Worm (Caenorhabditis elegans) whole organism, young adult: ENCODE data around the gene C46F11.4.

ENCODE experiments used
- B0035.1 ChIP-seq: sonication (generic microtip); optimal IDR thresholded peaks from 2 replicates; lab custom pipeline; 2016; ENCODE audit warnings: missing genetic modification characterization, mild to moderate bottlenecking, missing compliant biosample characterization, missing genotype, missing genetic modification reagents
- C17E4.6 ChIP-seq: fragments of 200-800 bp; sonication (Bioruptor generic); IDR thresholded peaks from 2 replicates; pipeline ENCODE4 v1.3.6; 2022; ENCODE audit warnings: missing genetic modification reagents, missing genetic modification characterization, missing compliant biosample characterization
- T26A5.8 ChIP-seq: sonication (generic microtip); optimal IDR thresholded peaks from 2 replicates; lab custom pipeline; 2016; ENCODE audit warnings: missing genetic modification characterization, missing compliant biosample characterization
- Y79H2A.3 ChIP-seq: fragments of 200-800 bp; sonication (Bioruptor generic); conservative IDR thresholded peaks from 2 replicates; pipeline ENCODE4 v1.3.6; 2022; ENCODE audit warnings: missing genetic modification reagents, missing genetic modification characterization, missing compliant biosample characterization
- ccch-3 ChIP-seq: fragments of 200-800 bp; sonication (Bioruptor generic); optimal IDR thresholded peaks from 2 replicates; lab custom pipeline; 2018; ENCODE audit warnings: mild to moderate bottlenecking, missing genetic modification characterization, missing compliant biosample characterization
- cebp-1 ChIP-seq, 2 experiments: fragments of 200-800 bp in 1 of 2; sonication (Bioruptor generic) in 1 of 2; sonication (generic microtip) in 1 of 2; IDR thresholded peaks in 1 of 2; optimal IDR thresholded peaks in 1 of 2; 2 replicates each; pipeline versions ENCODE4 v1.3.6 to Lab custom; 2017 to 2022; ENCODE audit warnings: missing compliant biosample characterization in 2 of 2, missing genetic modification characterization in 2 of 2, mild to moderate bottlenecking in 1 of 2, missing genetic modification reagents in 1 of 2, moderate library complexity in 1 of 2
- dox-1 ChIP-seq: fragments of 200-800 bp; sonication (Bioruptor generic); IDR thresholded peaks from 2 replicates; pipeline ENCODE4 v1.3.6; 2022; ENCODE audit warnings: missing genetic modification reagents, missing genetic modification characterization, missing compliant biosample characterization
- egl-44 ChIP-seq: fragments of 200-800 bp; sonication (Bioruptor generic); IDR thresholded peaks from 2 replicates; pipeline ENCODE4 v1.3.6; 2022; ENCODE audit warnings: missing genetic modification reagents, missing genetic modification characterization, missing compliant biosample characterization
- ets-4 ChIP-seq: fragments of 200-800 bp; sonication (Bioruptor generic); optimal IDR thresholded peaks from 2 replicates; lab custom pipeline; 2018; ENCODE audit warnings: mild to moderate bottlenecking, missing genetic modification characterization, missing compliant biosample characterization
- hmg-1.2 ChIP-seq: fragments of 200-800 bp; sonication (Bioruptor generic); IDR thresholded peaks from 2 replicates; pipeline ENCODE4 v1.3.6; 2022; ENCODE audit warnings: missing genetic modification reagents, missing genetic modification characterization, missing compliant biosample characterization
- lin-40 ChIP-seq: sonication (generic microtip); optimal IDR thresholded peaks from 2 replicates; lab custom pipeline; 2016; ENCODE audit warnings: missing genetic modification characterization, mild to moderate bottlenecking, missing compliant biosample characterization, missing genotype, missing genetic modification reagents
- lsl-1 ChIP-seq: fragments of 200-800 bp; sonication (Bioruptor generic); optimal IDR thresholded peaks from 2 replicates; lab custom pipeline; 2018; ENCODE audit warnings: mild to moderate bottlenecking, missing genetic modification characterization, moderate library complexity, missing compliant biosample characterization
- madf-10 ChIP-seq: sonication (generic microtip); optimal IDR thresholded peaks from 2 replicates; lab custom pipeline; 2016; ENCODE audit warnings: mild to moderate bottlenecking, missing genetic modification characterization, missing compliant biosample characterization
- nfyb-1 ChIP-seq: fragments of 200-800 bp; sonication (Bioruptor generic); IDR thresholded peaks from 2 replicates; pipeline ENCODE4 v1.3.6; 2022; ENCODE audit warnings: missing genetic modification reagents, missing genetic modification characterization, missing compliant biosample characterization
- nhr-80 ChIP-seq: sonication (generic microtip); optimal IDR thresholded peaks from 2 replicates; lab custom pipeline; 2016; ENCODE audit warnings: missing genetic modification characterization, missing compliant biosample characterization
- pbrm-1 ChIP-seq: fragments of 200-800 bp; sonication (Bioruptor generic); IDR thresholded peaks from 2 replicates; pipeline ENCODE4 v1.3.6; 2022; ENCODE audit warnings: missing genetic modification reagents, missing genetic modification characterization, missing compliant biosample characterization
- tbp1 ChIP-seq: fragments of 200-800 bp; sonication (Bioruptor generic); optimal IDR thresholded peaks from 2 replicates; lab custom pipeline; 2018; ENCODE audit warnings: mild to moderate bottlenecking, missing genetic modification characterization, missing compliant biosample characterization
- zfh-2 ChIP-seq: fragments of 200-800 bp; sonication (Bioruptor generic); conservative IDR thresholded peaks from 2 replicates; pipeline ENCODE4 v1.3.6; 2022; ENCODE audit warnings: missing genetic modification reagents, missing genetic modification characterization, missing compliant biosample characterization
- ztf-18 ChIP-seq: sonication (generic microtip); optimal IDR thresholded peaks from 2 replicates; lab custom pipeline; 2016; ENCODE audit warnings: missing genotype, mild to moderate bottlenecking, missing genetic modification characterization, missing compliant biosample characterization
- ztf-26 ChIP-seq: sonication (generic microtip); optimal IDR thresholded peaks from 2 replicates; lab custom pipeline; 2017; ENCODE audit warnings: missing genetic modification characterization, missing compliant biosample characterization

Gene C46F11.4

ce11 chrIII:3619621-3620261 lies 44.4 kb downstream of the C46F11.4 start:
- TF ChIP-seq madf-10 (peak; percentile 91), Y79H2A.3 (GFP tag; lab: Robert Waterston, UW) (no peak), tbp1 (GFP tag; lab: Kevin White, UChicago) (peak; percentile 6), ets-4 (GFP tag; lab: Kevin White, UChicago) (no peak), lin-40 (peak; percentile 35), egl-44 (GFP tag; lab: Robert Waterston, UW) (no peak), zfh-2 (GFP tag; lab: Robert Waterston, UW) (peak; percentile 57; the same call in 1 of the 2 replicates), cebp-1 (GFP tag; IDR thresholded peaks at IDR 0.05; lab: Robert Waterston, UW) (no peak), cebp-1 (tag; optimal IDR thresholded peaks at IDR 0.05; lab: Kevin White, UChicago) (peak; percentile 34), dox-1 (GFP tag; lab: Robert Waterston, UW) (peak; percentile 50; the same call in 1 of the 2 replicates), hmg-1.2 (peak; percentile 89), lsl-1 (no peak), nhr-80 (tag; lab: Kevin White, UChicago) (peak; percentile 90), ztf-18 (peak; percentile 13)

- peak; percentile 47; the same call in 1 of the 2 replicates for TF ChIP-seq nfyb-1 (GFP tag; lab: Robert Waterston, UW)
- no peak for TF ChIP-seq nhr-80 (tag; lab: Kevin White, UChicago)
- TF ChIP-seq, all 124 proteins: peak for 1
Observed at ce11 chrIII:3612882-3613479, 51.1 kb downstream of the C46F11.4 start.

ce11 chrIII:3612387-3612786 lies 51.7 kb downstream of the C46F11.4 start:
- TF ChIP-seq B0035.1 (tag; lab: Kevin White, UChicago) (no peak), ccch-3 (GFP tag; lab: Kevin White, UChicago) (no peak), pbrm-1 (GFP tag; lab: Robert Waterston, UW) (peak; percentile 33; the same call in 1 of the 2 replicates), C17E4.6 (GFP tag; lab: Robert Waterston, UW) (no peak), ztf-26 (no peak), egl-44 (GFP tag; lab: Robert Waterston, UW) (no peak), T26A5.8 (tag; lab: Kevin White, UChicago) (no peak), lin-40 (no peak), lsl-1 (no peak)
